Worm (Caenorhabditis elegans) whole organism, late embryonic: ENCODE results near the gene C25F9.14.

Experiments used
- K09A11.1 ChIP-seq: sonication (generic microtip); optimal IDR thresholded peaks from 2 replicates; lab custom pipeline; 2017; ENCODE audit warnings: antibody characterized with exemption, mild to moderate bottlenecking, missing genetic modification characterization, missing compliant biosample characterization; ENCODE audit not compliant: insufficient read depth
- T23F11.4 ChIP-seq: fragments of 200-800 bp; sonication (Bioruptor generic); optimal IDR thresholded peaks from 2 replicates; lab custom pipeline; 2018; ENCODE audit warnings: mild to moderate bottlenecking, missing genetic modification characterization, missing compliant biosample characterization
- ceh-19 ChIP-seq: fragments of 200-800 bp; sonication (Bioruptor generic); optimal IDR thresholded peaks from 2 replicates; lab custom pipeline; 2018; ENCODE audit warnings: mild to moderate bottlenecking, missing genetic modification characterization, missing compliant biosample characterization
- ceh-2 ChIP-seq: sonication (generic microtip); optimal IDR thresholded peaks from 2 replicates; lab custom pipeline; 2016; ENCODE audit warnings: missing genotype, missing genetic modification characterization, missing compliant biosample characterization
- ceh-31 ChIP-seq: sonication (generic microtip); optimal IDR thresholded peaks from 2 replicates; lab custom pipeline; 2016; ENCODE audit warnings: missing genetic modification characterization, missing compliant biosample characterization
- ceh-45 ChIP-seq: fragments of 200-800 bp; sonication (Bioruptor generic); IDR thresholded peaks from 2 replicates; pipeline ENCODE4 v1.3.6; 2022; ENCODE audit warnings: missing genetic modification reagents, missing genetic modification characterization, missing compliant biosample characterization
- che-1 ChIP-seq: sonication (generic microtip); optimal IDR thresholded peaks from 2 replicates; lab custom pipeline; 2016; ENCODE audit warnings: mild to moderate bottlenecking, missing genetic modification characterization, missing compliant biosample characterization
- dve-1 ChIP-seq: sonication (generic microtip); optimal IDR thresholded peaks from 2 replicates; lab custom pipeline; 2017; ENCODE audit warnings: antibody characterized with exemption, mild to moderate bottlenecking, missing genetic modification characterization, missing compliant biosample characterization
- elt-4 ChIP-seq: sonication (generic microtip); optimal IDR thresholded peaks from 2 replicates; lab custom pipeline; 2016; ENCODE audit warnings: missing genetic modification characterization, missing compliant biosample characterization
- gmeb-2 ChIP-seq: sonication (generic microtip); optimal IDR thresholded peaks from 2 replicates; lab custom pipeline; 2016; ENCODE audit warnings: missing genetic modification characterization, inconsistent platforms, missing compliant biosample characterization
- hlh-13 ChIP-seq: fragments of 200-800 bp; sonication (Bioruptor generic); optimal IDR thresholded peaks from 2 replicates; lab custom pipeline; 2018; ENCODE audit warnings: mild to moderate bottlenecking, missing genetic modification characterization, missing compliant biosample characterization
- hlh-30 ChIP-seq: sonication (generic microtip); optimal IDR thresholded peaks from 2 replicates; lab custom pipeline; 2017; ENCODE audit warnings: antibody characterized with exemption, missing genetic modification characterization, missing compliant biosample characterization; ENCODE audit not compliant: insufficient read depth
- npax-4 ChIP-seq: sonication (generic microtip); optimal IDR thresholded peaks from 2 replicates; lab custom pipeline; 2016; ENCODE audit warnings: missing genetic modification characterization, missing compliant biosample characterization
- syd-9 ChIP-seq: sonication (generic microtip); optimal IDR thresholded peaks from 2 replicates; lab custom pipeline; 2016; ENCODE audit warnings: mild to moderate bottlenecking, missing genetic modification characterization, moderate library complexity, missing compliant biosample characterization
- unc-42 ChIP-seq: sonication (generic microtip); optimal IDR thresholded peaks from 2 replicates; lab custom pipeline; 2016; ENCODE audit warnings: missing genotype, missing genetic modification characterization, missing compliant biosample characterization

C25F9.14 gene

DNA sequence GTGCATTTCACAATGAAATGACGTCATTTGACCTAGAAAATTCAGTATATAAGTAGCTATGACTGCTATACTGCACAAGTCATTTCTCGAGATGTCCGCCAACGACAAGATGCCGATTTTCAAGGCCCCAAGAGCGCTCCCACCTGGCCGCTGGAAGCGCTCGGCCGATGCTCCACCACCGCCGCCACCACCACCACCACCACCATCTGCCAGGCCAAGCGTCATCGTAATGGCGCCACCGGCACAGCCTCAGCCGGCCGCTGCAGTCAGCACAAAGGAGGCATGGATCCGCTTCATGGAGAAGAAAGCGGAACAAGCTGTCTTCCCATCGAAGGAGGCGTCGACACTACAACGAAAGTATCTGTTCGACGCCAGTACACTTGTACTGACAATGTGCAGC is 49.0 kb downstream of the C25F9.14 start, which contains the start of gene Y43F8B.28:
TSS of gene Y43F8B.28 (plus strand) at position 59 of the 400 bp plus-strand sequence.
- TF ChIP-seq unc-42 (tag; lab: Kevin White, UChicago) (no peak), K09A11.1 (tag; lab: Kevin White, UChicago) (no peak), dve-1 (tag; lab: Kevin White, UChicago) (no peak), ceh-2 (tag; lab: Kevin White, UChicago) (no peak), hlh-30 (tag; lab: Kevin White, UChicago) (no peak), T23F11.4 (GFP tag; lab: Kevin White, UChicago) (no peak), ceh-45 (GFP tag; lab: Robert Waterston, UW) (no peak), ceh-31 (tag; lab: Kevin White, UChicago) (no peak), gmeb-2 (no peak), npax-4 (tag; lab: Kevin White, UChicago) (no peak), hlh-13 (no peak), che-1 (tag; lab: Kevin White, UChicago) (no peak), syd-9 (tag; lab: Kevin White, UChicago) (no peak), ceh-19 (GFP tag; lab: Kevin White, UChicago) (no peak)

DNA sequence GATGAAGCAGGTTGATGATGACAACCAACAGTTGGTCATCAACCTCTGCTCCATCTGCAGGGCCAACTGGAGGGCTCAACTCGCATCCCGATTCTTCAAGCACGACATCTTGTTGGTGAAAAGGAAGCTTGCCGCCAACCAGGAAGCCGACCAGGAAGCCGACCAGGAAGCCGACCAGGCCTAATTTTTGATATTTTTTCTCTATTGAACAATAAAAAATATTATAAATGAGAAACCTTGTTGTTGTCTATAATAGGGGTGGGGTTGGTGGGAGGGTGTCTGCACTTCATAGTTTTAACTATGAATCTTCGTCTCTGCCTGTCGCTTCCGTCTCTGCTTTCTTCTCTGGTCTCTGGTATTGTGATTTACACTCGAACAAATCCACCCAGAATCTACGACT is 49.4 kb downstream of the C25F9.14 start, which contains the start of gene Y43F8B.18:
TSS of gene Y43F8B.18 (plus strand) at position 301 of the 400 bp plus-strand sequence.
- TF ChIP-seq ceh-31 (tag; lab: Kevin White, UChicago) (no peak), T23F11.4 (GFP tag; lab: Kevin White, UChicago) (no peak), elt-4 (tag; lab: Kevin White, UChicago) (no peak)
